Fruit fly (Drosophila melanogaster): Measurements from ENCODE around the gene Syt7.

Gene Syt7

dm6 chr4:314672-315266 lies 8.5 kb upstream of the Syt7 start, which contains the start of gene Rnf11:
Rnf11 (plus strand) TSS chr4:314923.
- TF ChIP-seq Lpt (GFP tag; optimal IDR thresholded peaks at IDR 0.05) (no peak), CG31627 (GFP tag; optimal IDR thresholded peaks at IDR 0.05) (peak; percentile 33), Hr39 (GFP tag; optimal IDR thresholded peaks at IDR 0.05) (peak; percentile 43), Eip78C (GFP tag) (peak; percentile 43), CG3032 (tag; optimal IDR thresholded peaks at IDR 0.05) (peak; percentile 21), CG10631 (GFP tag; optimal IDR thresholded peaks at IDR 0.05) (peak; percentile 15), lz (GFP tag; optimal IDR thresholded peaks at IDR 0.05) (no peak), fkh (GFP tag; optimal IDR thresholded peaks at IDR 0.05) (peak; percentile 44), OdsH (GFP tag; optimal IDR thresholded peaks at IDR 0.05) (peak; percentile 11)

- TF ChIP-seq Eip78C (GFP tag) (peak; percentile 72), eg (GFP tag; IDR thresholded peaks at IDR 0.05) (no peak)
Measured at dm6 chr4:313696-314104, 7.4 kb upstream of the Syt7 start, which contains the start of gene Zip102B. Zip102B (minus strand) TSS chr4:314087.

- TF ChIP-seq achi (GFP tag; optimal IDR thresholded peaks at IDR 0.05) (no peak), svp (GFP tag) (no peak), topi (GFP tag; optimal IDR thresholded peaks at IDR 0.05) (no peak), dac (GFP tag; optimal IDR thresholded peaks at IDR 0.05) (no peak), Eip93F (GFP tag; optimal IDR thresholded peaks at IDR 0.05) (no peak), CG10669 (GFP tag; optimal IDR thresholded peaks at IDR 0.05) (no peak), CG11762 (GFP tag; optimal IDR thresholded peaks at IDR 0.05; ENCODE audit: insufficient read depth) (no peak), CG6792 (GFP tag; optimal IDR thresholded peaks at IDR 0.05) (no peak)
Measured at dm6 chr4:310670-311069, 4.4 kb upstream of the Syt7 start.

dm6 chr4:307931-308330 lies 1.6 kb upstream of the Syt7 start, which contains the start of gene Rad23:
Rad23 (plus strand) TSS chr4:308093.
- TF ChIP-seq CG3032 (tag; optimal IDR thresholded peaks at IDR 0.05) (peak; percentile 15), Sox14 (GFP tag; optimal IDR thresholded peaks at IDR 0.05) (peak; percentile 28), CG31627 (GFP tag; optimal IDR thresholded peaks at IDR 0.05) (peak; percentile 15), topi (GFP tag; optimal IDR thresholded peaks at IDR 0.05) (peak; percentile 15), acj6 (GFP tag; optimal IDR thresholded peaks at IDR 0.05) (no peak), spab (GFP tag; optimal IDR thresholded peaks at IDR 0.05) (no peak), pdm3 (GFP tag; optimal IDR thresholded peaks at IDR 0.05) (peak; percentile 15), Met (GFP tag; optimal IDR thresholded peaks at IDR 0.05) (no peak), Eip78C (GFP tag) (peak; percentile 69), dsx (GFP tag; optimal IDR thresholded peaks at IDR 0.05; ENCODE audit: poor library complexity, severe bottlenecking) (no peak), Hr38 (GFP tag; optimal IDR thresholded peaks at IDR 0.05) (no peak), cyc (GFP tag; optimal IDR thresholded peaks at IDR 0.05) (peak; percentile 4), ss (GFP tag; optimal IDR thresholded peaks at IDR 0.05) (peak in 1 of 2 experiments; percentile 48)

dm6 chr4:305697-306096 lies 584 bp downstream of the Syt7 start:
- TF ChIP-seq CG10669 (GFP tag; optimal IDR thresholded peaks at IDR 0.05) (no peak), fd59A (GFP tag; optimal IDR thresholded peaks at IDR 0.05) (no peak), cyc (GFP tag; optimal IDR thresholded peaks at IDR 0.05) (no peak), Hr38 (GFP tag; optimal IDR thresholded peaks at IDR 0.05) (no peak), dac (GFP tag; optimal IDR thresholded peaks at IDR 0.05) (no peak), CG10631 (GFP tag; optimal IDR thresholded peaks at IDR 0.05) (no peak), CG8319 (GFP tag; optimal IDR thresholded peaks at IDR 0.05) (no peak), CG8119 (GFP tag; IDR thresholded peaks at IDR 0.05) (no peak), CG3919 (GFP tag; optimal IDR thresholded peaks at IDR 0.05) (no peak), CG1621 (tag; optimal IDR thresholded peaks at IDR 0.05) (no peak), Lpt (GFP tag; optimal IDR thresholded peaks at IDR 0.05) (no peak), fkh (GFP tag; optimal IDR thresholded peaks at IDR 0.05) (no peak)

All from whole organism, prepupa.